Worm (Caenorhabditis elegans) whole organism, mixed stage, embryonic: ENCODE results near the gene clc-6.

Source experiments
- M03D4.4 ChIP-seq: sonication (generic microtip); optimal IDR thresholded peaks from 2 replicates; lab custom pipeline; 2017; ENCODE audit warnings: mild to moderate bottlenecking, missing genetic modification characterization, missing compliant biosample characterization
- bed-3 ChIP-seq: fragments of 200-800 bp; sonication (Bioruptor generic); optimal IDR thresholded peaks from 3 replicates; lab custom pipeline; 2018; ENCODE audit warnings: mild to moderate bottlenecking, missing genetic modification characterization, moderate library complexity, missing compliant biosample characterization
- blmp-1 ChIP-seq: fragments of 150-350 bp; optimal IDR thresholded peaks from 2 replicates; lab custom pipeline; 2014; ENCODE audit warnings: missing biosample characterization, missing genetic modification characterization
- ceh-43 ChIP-seq: fragments of 200-800 bp; sonication (Bioruptor generic); optimal IDR thresholded peaks from 2 replicates; lab custom pipeline; 2018; ENCODE audit warnings: mild to moderate bottlenecking, missing genetic modification characterization, moderate library complexity, missing compliant biosample characterization
- ceh-83 ChIP-seq: fragments of 200-800 bp; sonication (Bioruptor generic); optimal IDR thresholded peaks from 2 replicates; lab custom pipeline; 2018; ENCODE audit warnings: mild to moderate bottlenecking, missing genetic modification characterization, missing compliant biosample characterization
- ces-1 ChIP-seq: fragments of 150-350 bp; optimal IDR thresholded peaks from 2 replicates; lab custom pipeline; 2014; ENCODE audit warnings: missing biosample characterization, missing genetic modification reagents, missing genetic modification characterization
- cnd-1 ChIP-seq: fragments of 200-800 bp; sonication (Bioruptor generic); optimal IDR thresholded peaks from 2 replicates; lab custom pipeline; 2018; ENCODE audit warnings: mild to moderate bottlenecking, missing genetic modification characterization, missing compliant biosample characterization
- drap-1 ChIP-seq: fragments of 200-800 bp; sonication (Bioruptor generic); optimal IDR thresholded peaks from 3 replicates; lab custom pipeline; 2018; ENCODE audit warnings: mild to moderate bottlenecking, missing genetic modification characterization, missing compliant biosample characterization
- elt-1 ChIP-seq: sonication (generic microtip); optimal IDR thresholded peaks from 2 replicates; lab custom pipeline; 2017; ENCODE audit warnings: missing genetic modification characterization, mild to moderate bottlenecking, missing compliant biosample characterization, antibody characterized with exemption, moderate library complexity, borderline replicate concordance; ENCODE audit not compliant: insufficient read depth
- elt-3 ChIP-seq: fragments of 150-350 bp; optimal IDR thresholded peaks from 2 replicates; lab custom pipeline; 2014; ENCODE audit warnings: missing biosample characterization, missing genetic modification characterization
- ham-2 ChIP-seq: fragments of 200-800 bp; sonication (Bioruptor generic); optimal IDR thresholded peaks from 2 replicates; lab custom pipeline; 2018; ENCODE audit warnings: mild to moderate bottlenecking, missing genetic modification characterization, missing compliant biosample characterization
- hlh-1 ChIP-seq: fragments of 150-350 bp; optimal IDR thresholded peaks from 2 replicates; lab custom pipeline; 2014; ENCODE audit warnings: missing biosample characterization, missing genetic modification reagents, missing genetic modification characterization
- lin-13 ChIP-seq: fragments of 150-350 bp; optimal IDR thresholded peaks from 2 replicates; lab custom pipeline; 2014; ENCODE audit warnings: missing biosample characterization, missing genetic modification characterization
- lin-32 ChIP-seq: fragments of 200-800 bp; sonication (Bioruptor generic); optimal IDR thresholded peaks from 2 replicates; lab custom pipeline; 2018; ENCODE audit warnings: mild to moderate bottlenecking, missing genetic modification characterization, missing compliant biosample characterization
- lsy-2 ChIP-seq: fragments of 150-350 bp; optimal IDR thresholded peaks from 2 replicates; lab custom pipeline; 2014; ENCODE audit warnings: missing biosample characterization, missing genetic modification characterization
- mab-5 ChIP-seq: fragments of 150-350 bp; optimal IDR thresholded peaks from 2 replicates; lab custom pipeline; 2014; ENCODE audit warnings: missing biosample characterization, missing genetic modification characterization
- mep-1 ChIP-seq: fragments of 150-350 bp; optimal IDR thresholded peaks from 2 replicates; lab custom pipeline; 2017; ENCODE audit warnings: missing biosample characterization, missing genetic modification reagents, missing genetic modification characterization, inconsistent platforms
- nhr-12 ChIP-seq: fragments of 150-350 bp; optimal IDR thresholded peaks from 2 replicates; lab custom pipeline; 2014; ENCODE audit warnings: missing biosample characterization, missing genetic modification characterization
- nhr-2 ChIP-seq: fragments of 150-350 bp; optimal IDR thresholded peaks from 2 replicates; lab custom pipeline; 2014; ENCODE audit warnings: missing biosample characterization, missing genetic modification characterization
- nhr-237 ChIP-seq: fragments of 150-350 bp; optimal IDR thresholded peaks from 2 replicates; lab custom pipeline; 2014; ENCODE audit warnings: missing biosample characterization, missing genetic modification characterization
- nhr-28 ChIP-seq: fragments of 150-350 bp; optimal IDR thresholded peaks from 2 replicates; lab custom pipeline; 2014; ENCODE audit warnings: missing biosample characterization, missing genetic modification characterization
- sem-2 ChIP-seq: fragments of 200-800 bp; sonication (Bioruptor generic); optimal IDR thresholded peaks from 2 replicates; lab custom pipeline; 2018; ENCODE audit warnings: mild to moderate bottlenecking, missing genetic modification characterization, missing compliant biosample characterization
- snpc-4 ChIP-seq: fragments of 150-350 bp; optimal IDR thresholded peaks from 2 replicates; lab custom pipeline; 2014; ENCODE audit warnings: missing biosample characterization, missing genetic modification characterization
- sptf-1 ChIP-seq: sonication (generic microtip); optimal IDR thresholded peaks from 2 replicates; lab custom pipeline; 2017; ENCODE audit warnings: mild to moderate bottlenecking, missing genetic modification characterization, moderate library complexity, missing compliant biosample characterization
- tbx-8 ChIP-seq: fragments of 200-800 bp; sonication (Bioruptor generic); optimal IDR thresholded peaks from 2 replicates; lab custom pipeline; 2018; ENCODE audit warnings: mild to moderate bottlenecking, missing genetic modification characterization, moderate library complexity, missing compliant biosample characterization
- unc-120 ChIP-seq: sonication (generic microtip); optimal IDR thresholded peaks from 2 replicates; lab custom pipeline; 2017; ENCODE audit warnings: missing genetic modification characterization, missing compliant biosample characterization; ENCODE audit not compliant: poor library complexity, severe bottlenecking
- unc-62 ChIP-seq: fragments of 150-350 bp; optimal IDR thresholded peaks from 2 replicates; lab custom pipeline; 2014; ENCODE audit warnings: missing biosample characterization, missing genetic modification reagents, missing genetic modification characterization
- zip-8 ChIP-seq: fragments of 150-350 bp; optimal IDR thresholded peaks from 2 replicates; lab custom pipeline; 2014; ENCODE audit warnings: missing biosample characterization, missing genetic modification characterization
- ztf-11 ChIP-seq: fragments of 150-350 bp; optimal IDR thresholded peaks from 2 replicates; lab custom pipeline; 2014; ENCODE audit warnings: missing biosample characterization, missing genetic modification characterization

clc-6 gene

ce11 chrV:11155553-11155952 is 40.5 kb downstream of the clc-6 start, which contains the start of gene srg-38:
TSS of gene srg-38 (minus strand) at chrV:11155653.
- TF ChIP-seq nhr-12 (tag; lab: Kevin White, UChicago) (no peak), ceh-43 (GFP tag; lab: Kevin White, UChicago) (no peak), nhr-237 (no peak), nhr-2 (tag; lab: Kevin White, UChicago) (no peak), unc-62 (no peak), lsy-2 (tag; lab: Kevin White, UChicago) (no peak), ces-1 (GFP tag; lab: Kevin White, UChicago) (no peak), lin-13 (tag; lab: Kevin White, UChicago) (no peak), sem-2 (GFP tag; lab: Kevin White, UChicago) (no peak)

DNA sequence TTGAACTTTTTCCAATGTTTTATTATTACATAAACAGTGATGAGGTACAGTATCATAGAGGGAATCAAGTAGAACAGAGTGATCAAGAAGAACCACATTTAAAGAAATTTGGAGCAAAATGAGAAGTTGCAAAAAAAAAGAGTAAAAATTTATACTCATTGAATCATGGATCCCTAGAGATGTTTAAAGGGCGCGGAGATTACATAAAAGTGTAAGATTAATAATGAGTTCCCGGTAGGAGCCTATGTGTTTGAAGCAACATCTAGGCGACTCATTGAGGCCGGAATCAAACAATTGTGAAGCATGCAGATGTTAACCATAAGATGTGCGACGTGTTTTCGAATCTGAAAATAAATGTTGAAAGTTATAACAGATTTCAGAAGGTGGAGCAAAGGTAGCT is 43.7 kb downstream of the clc-6 start, which contains the start of gene srg-39:
srg-39 (minus strand) TSS at position 101 of the 400 bp plus-strand sequence.
- no peak for TF ChIP-seq tbx-8
- TF ChIP-seq mab-5 (tag; lab: Kevin White, UChicago), result no peak
- no peak for TF ChIP-seq hlh-1 (tag; lab: Kevin White, UChicago)
- no peak for TF ChIP-seq lin-32 (GFP tag; lab: Kevin White, UChicago)
- TF ChIP-seq ceh-43 (GFP tag; lab: Kevin White, UChicago), result no peak
- TF ChIP-seq M03D4.4 (tag; lab: Kevin White, UChicago), result no peak
- no peak for TF ChIP-seq nhr-12 (tag; lab: Kevin White, UChicago)
- TF ChIP-seq sem-2 (GFP tag; lab: Kevin White, UChicago), result no peak
- TF ChIP-seq drap-1, result no peak

- TF ChIP-seq zip-8 (tag; lab: Kevin White, UChicago) (no peak), bed-3 (GFP tag; lab: Kevin White, UChicago) (no peak), tbx-8 (no peak), snpc-4 (no peak), ceh-43 (GFP tag; lab: Kevin White, UChicago) (no peak), nhr-237 (no peak), elt-1 (tag; lab: Kevin White, UChicago) (no peak), blmp-1 (no peak), unc-62 (no peak), mep-1 (no peak), ham-2 (GFP tag; lab: Kevin White, UChicago) (no peak), ces-1 (GFP tag; lab: Kevin White, UChicago) (no peak), M03D4.4 (tag; lab: Kevin White, UChicago) (no peak), hlh-1 (tag; lab: Kevin White, UChicago) (no peak), ceh-83 (GFP tag; lab: Kevin White, UChicago) (no peak), ztf-11 (no peak), lin-13 (tag; lab: Kevin White, UChicago) (no peak), nhr-28 (tag; lab: Kevin White, UChicago) (no peak), sptf-1 (tag; lab: Kevin White, UChicago) (no peak), unc-120 (no peak)
- TF ChIP-seq, all 35 proteins: peak for 0
These were observed 46.6 kb downstream of the clc-6 start, which contains the start of gene T19C4.1 for ce11 chrV:11149405-11149804. TSS of gene T19C4.1 (plus strand) at chrV:11149705.

DNA sequence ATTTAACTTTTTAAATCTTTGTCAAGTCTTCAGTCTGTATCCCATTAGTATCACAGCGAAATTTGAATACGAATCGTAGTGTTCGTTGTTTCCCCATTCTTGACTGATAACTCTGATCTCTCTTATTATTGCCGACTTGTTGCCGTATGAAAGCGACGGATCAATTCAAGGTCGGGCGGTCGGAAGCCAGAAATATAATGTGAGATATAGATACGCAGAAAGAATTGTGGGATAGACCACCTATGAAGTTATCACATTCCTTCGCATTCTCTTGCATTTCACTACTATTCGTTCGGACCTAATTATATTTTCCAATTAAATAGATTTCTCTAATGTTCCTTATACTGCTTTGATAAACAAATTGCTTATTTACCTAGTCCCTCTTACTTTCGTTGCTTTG is 47.0 kb downstream of the clc-6 start:
- TF ChIP-seq elt-3, result no peak
- TF ChIP-seq lsy-2 (tag; lab: Kevin White, UChicago), result no peak
- no peak for TF ChIP-seq tbx-8
- no peak for TF ChIP-seq cnd-1 (tag; lab: Kevin White, UChicago)
- peak; percentile 22 for TF ChIP-seq blmp-1

ce11 chrV:11147780-11148144 is 48.2 kb downstream of the clc-6 start:
- peak; percentile 16 for TF ChIP-seq nhr-237
- no peak for TF ChIP-seq blmp-1
- no peak for TF ChIP-seq lin-32 (GFP tag; lab: Kevin White, UChicago)
- TF ChIP-seq nhr-12 (tag; lab: Kevin White, UChicago), result no peak
- TF ChIP-seq, all 35 proteins: peak for 1
